Worm (Caenorhabditis elegans): ENCODE results near the gene R144.11.
"Not testable (repeated sequence)": the region's sequence is repeated elsewhere in the genome, so short reads cannot be mapped to it uniquely, and the experiment has no call there.

The R144.11 gene

DNA sequence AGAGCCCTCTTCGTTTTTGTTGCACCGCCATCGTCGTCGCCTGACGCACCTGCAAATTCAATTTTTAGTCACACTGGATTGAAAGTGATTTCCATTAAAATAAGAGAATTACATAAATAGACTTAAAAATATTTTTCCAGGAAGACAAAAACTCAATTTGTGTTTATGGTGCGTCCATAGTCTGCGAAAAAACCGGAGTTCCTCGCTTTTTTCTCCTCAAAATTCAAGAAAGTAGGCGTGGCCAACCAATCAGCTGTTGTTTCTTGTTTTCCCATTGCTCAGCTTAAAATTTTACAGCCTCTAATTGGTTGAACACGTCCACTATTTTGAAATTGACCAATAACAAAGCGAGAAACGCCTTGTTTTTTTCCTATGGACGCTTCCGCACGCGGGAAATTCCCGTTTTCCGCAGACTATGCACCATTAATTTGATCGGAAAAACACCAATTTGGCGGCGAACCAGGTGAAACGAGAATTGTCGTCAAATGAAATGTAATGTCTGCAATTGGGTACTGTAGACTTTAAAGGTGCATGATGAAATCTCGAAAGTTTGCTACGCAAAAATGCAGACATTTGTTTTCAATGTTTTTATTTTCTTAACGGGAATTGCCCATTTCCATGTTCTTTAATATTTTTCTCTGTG lies 24.1 kb downstream of the R144.11 start, which contains the start of gene C27F2.7:
Gene C27F2.7, minus strand, starts transcription at position 51 of the 643 bp plus-strand sequence.
- TF ChIP-seq ceh-13 (GFP tag; optimal IDR thresholded peaks at IDR 0.05) (no peak), F13C5.2 (tag; optimal IDR thresholded peaks at IDR 0.05) (no peak), aly-1 (tag; optimal IDR thresholded peaks at IDR 0.05) (no peak), B0310.2 (tag; optimal IDR thresholded peaks at IDR 0.05) (no peak), sea-1 (GFP tag; conservative IDR thresholded peaks at IDR 0.05) (no peak), scrt-1 (GFP tag; IDR thresholded peaks at IDR 0.05) (no peak), hnd-1 (tag; optimal IDR thresholded peaks at IDR 0.05) (no peak), tbx-37 (GFP tag; conservative IDR thresholded peaks at IDR 0.05) (no peak), pes-1 (GFP tag; IDR thresholded peaks at IDR 0.05) (no peak), ceh-36 (tag; optimal IDR thresholded peaks at IDR 0.05) (no peak), tbx-11 (GFP tag; IDR thresholded peaks at IDR 0.05) (no peak), ets-7 (tag; optimal IDR thresholded peaks at IDR 0.05) (no peak), flt-1 (GFP tag; IDR thresholded peaks at IDR 0.05) (no peak), tra-4 (tag; optimal IDR thresholded peaks at IDR 0.05) (no peak), ama-1 (optimal IDR thresholded peaks at IDR 0.05) (no peak), hmg-4 (GFP tag; optimal IDR thresholded peaks at IDR 0.05) (no peak)

DNA sequence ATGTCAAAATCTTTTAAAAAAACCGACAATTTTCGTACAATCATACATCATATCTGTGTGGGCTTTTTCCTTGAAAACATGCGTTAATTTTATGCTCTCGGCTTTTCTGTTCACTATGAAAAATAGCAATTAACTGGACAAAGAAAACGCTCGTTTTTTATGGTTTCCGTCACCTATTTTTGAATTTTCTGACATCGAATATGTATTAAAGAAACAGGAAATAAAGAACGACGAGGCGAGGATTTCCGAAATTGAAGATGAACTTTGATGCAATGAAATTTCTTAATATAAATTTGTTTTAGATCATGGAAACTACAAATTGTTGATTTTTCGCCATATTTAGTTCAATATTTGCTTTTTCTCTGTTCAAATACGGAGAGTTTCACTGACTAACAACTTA lies 24.7 kb downstream of the R144.11 start:
- TF ChIP-seq ceh-13 (GFP tag; optimal IDR thresholded peaks at IDR 0.05) = no peak
- no peak for TF ChIP-seq aly-1 (tag; optimal IDR thresholded peaks at IDR 0.05)
- no peak for TF ChIP-seq F13C5.2 (tag; optimal IDR thresholded peaks at IDR 0.05)
- no peak for TF ChIP-seq tbx-37 (GFP tag; conservative IDR thresholded peaks at IDR 0.05)
- no peak for TF ChIP-seq pes-1 (GFP tag; IDR thresholded peaks at IDR 0.05)
- TF ChIP-seq ceh-36 (tag; optimal IDR thresholded peaks at IDR 0.05) = no peak
- TF ChIP-seq tra-4 (tag; optimal IDR thresholded peaks at IDR 0.05) = no peak

DNA sequence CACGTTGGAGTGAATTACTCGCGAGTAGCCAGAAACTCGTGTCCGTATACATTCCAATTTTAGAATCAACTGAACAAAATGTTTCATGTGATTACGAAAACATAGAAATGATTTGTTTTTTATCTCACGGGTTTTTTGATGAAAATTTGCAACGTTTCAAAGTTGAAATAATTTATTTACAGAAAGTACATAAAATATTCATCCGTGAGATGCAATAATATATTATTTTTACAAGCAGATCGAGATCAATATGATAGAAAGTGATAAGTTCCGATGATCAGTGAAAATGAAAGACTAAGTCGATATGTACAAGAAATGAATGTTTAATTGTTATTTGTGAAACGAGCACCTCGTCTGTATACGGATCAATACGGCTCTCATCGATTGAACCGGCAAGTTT lies 28.3 kb downstream of the R144.11 start, which contains the start of gene C27F2.6:
Gene C27F2.6, minus strand, starts transcription at position 101 of the 400 bp plus-strand sequence.
- not testable (repeated sequence) for TF ChIP-seq tbx-37 (GFP tag; conservative IDR thresholded peaks at IDR 0.05); hmbx-1 (tag; optimal IDR thresholded peaks at IDR 0.05); hmg-4 (GFP tag; optimal IDR thresholded peaks at IDR 0.05)

DNA sequence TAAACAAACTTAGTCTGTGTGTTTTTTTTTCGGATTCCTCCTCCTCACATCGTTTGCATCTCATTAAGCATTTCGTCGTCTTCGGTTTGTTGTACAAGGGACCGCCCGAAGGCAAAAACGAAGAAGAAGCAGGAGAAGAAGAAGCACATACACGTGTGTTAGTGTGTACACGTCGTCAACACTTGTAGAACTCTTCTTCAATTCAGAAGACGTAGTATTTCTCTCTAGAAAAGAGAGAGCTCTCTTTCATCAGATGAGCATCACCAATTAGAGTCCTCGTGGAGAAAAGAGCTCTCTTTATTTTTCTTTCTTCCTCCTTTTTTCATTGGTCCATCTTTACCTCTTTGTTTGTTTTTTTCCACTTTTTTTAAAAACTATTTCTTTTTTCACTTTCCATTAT lies 40.5 kb downstream of the R144.11 start:
- no peak for TF ChIP-seq F13C5.2 (tag; optimal IDR thresholded peaks at IDR 0.05)

DNA sequence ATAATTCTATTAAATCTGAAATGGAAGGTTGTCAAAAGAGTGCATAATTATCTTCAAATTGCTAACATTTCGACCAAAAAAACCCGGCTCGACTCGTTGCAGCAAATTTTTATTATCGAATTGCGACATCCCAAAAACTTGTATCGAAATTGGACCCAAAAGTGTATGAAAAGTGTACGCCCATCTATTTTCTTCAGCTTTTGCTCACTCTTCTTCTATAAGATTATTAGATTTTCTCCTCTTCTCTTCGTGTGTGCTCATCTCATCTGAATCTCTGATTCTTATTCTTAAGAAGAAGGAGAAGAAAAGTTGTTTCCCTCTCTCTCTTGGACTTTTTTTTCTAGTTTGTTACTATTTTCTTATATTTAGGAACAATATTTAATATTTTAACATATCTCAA lies 41.4 kb downstream of the R144.11 start:
- TF ChIP-seq ama-1 (optimal IDR thresholded peaks at IDR 0.05) (no peak), ceh-36 (tag; optimal IDR thresholded peaks at IDR 0.05) (no peak), hnd-1 (tag; optimal IDR thresholded peaks at IDR 0.05) (no peak), tbx-37 (GFP tag; conservative IDR thresholded peaks at IDR 0.05) (no peak), hmg-4 (GFP tag; optimal IDR thresholded peaks at IDR 0.05) (no peak), scrt-1 (GFP tag; IDR thresholded peaks at IDR 0.05) (no peak), aly-1 (tag; optimal IDR thresholded peaks at IDR 0.05) (no peak), tra-4 (tag; optimal IDR thresholded peaks at IDR 0.05) (no peak), B0310.2 (tag; optimal IDR thresholded peaks at IDR 0.05) (no peak), flt-1 (GFP tag; IDR thresholded peaks at IDR 0.05) (no peak), tbx-11 (GFP tag; IDR thresholded peaks at IDR 0.05) (no peak), ets-7 (tag; optimal IDR thresholded peaks at IDR 0.05) (no peak), sea-1 (GFP tag; conservative IDR thresholded peaks at IDR 0.05) (no peak), F13C5.2 (tag; optimal IDR thresholded peaks at IDR 0.05) (no peak), pes-1 (GFP tag; IDR thresholded peaks at IDR 0.05) (no peak), hmbx-1 (tag; optimal IDR thresholded peaks at IDR 0.05) (no peak), ceh-13 (GFP tag; optimal IDR thresholded peaks at IDR 0.05) (no peak)

DNA sequence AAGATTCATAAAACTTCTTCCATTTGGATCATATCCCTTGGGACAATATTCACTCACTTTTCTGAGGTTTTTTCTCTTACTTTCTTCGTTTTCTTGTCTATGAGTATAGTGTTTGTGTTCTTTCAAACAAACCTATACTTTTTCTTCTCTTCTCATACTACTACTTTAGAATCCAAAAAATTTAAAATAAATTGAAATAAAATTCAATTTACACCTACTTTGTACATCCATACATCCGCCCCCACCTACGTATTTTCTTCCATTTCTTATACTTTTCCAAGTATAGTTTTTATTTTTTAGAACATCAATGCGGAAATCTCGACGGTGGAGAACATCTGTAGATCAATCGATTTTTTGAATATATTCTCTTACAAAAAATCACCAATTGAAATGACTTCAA lies 43.4 kb downstream of the R144.11 start, which contains the start of gene nca-2:
Gene nca-2, plus strand, starts transcription at position 301 of the 400 bp plus-strand sequence.
- TF ChIP-seq ets-7 (tag; optimal IDR thresholded peaks at IDR 0.05) (no peak), pes-1 (GFP tag; IDR thresholded peaks at IDR 0.05) (no peak), hmg-4 (GFP tag; optimal IDR thresholded peaks at IDR 0.05) (no peak), hmbx-1 (tag; optimal IDR thresholded peaks at IDR 0.05) (no peak), ama-1 (optimal IDR thresholded peaks at IDR 0.05) (no peak), scrt-1 (GFP tag; IDR thresholded peaks at IDR 0.05) (no peak), tra-4 (tag; optimal IDR thresholded peaks at IDR 0.05) (no peak), ceh-13 (GFP tag; optimal IDR thresholded peaks at IDR 0.05) (no peak)

DNA sequence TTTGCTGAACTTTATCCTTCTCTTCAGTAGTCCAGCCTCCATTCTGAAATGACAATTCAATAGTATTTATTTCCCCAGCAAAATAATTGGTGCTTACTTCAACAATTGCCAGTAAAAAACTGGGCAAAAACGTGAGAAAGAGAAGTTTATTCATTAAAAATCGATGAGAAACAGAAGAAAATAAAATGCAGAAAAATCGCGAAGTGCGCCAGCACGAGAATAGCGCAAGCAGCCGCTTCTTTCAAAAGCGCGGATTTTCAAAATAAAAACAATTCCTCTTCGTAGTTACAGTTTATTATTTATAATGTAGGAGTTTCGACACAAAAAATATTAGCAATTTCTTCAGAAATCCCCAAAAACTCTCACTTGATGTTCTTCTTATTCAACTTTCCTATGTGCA lies 45.7 kb downstream of the R144.11 start, which contains the start of gene C27F2.9:
Gene C27F2.9, minus strand, starts transcription at position 159 of the 400 bp plus-strand sequence.
- TF ChIP-seq ets-7 (tag; optimal IDR thresholded peaks at IDR 0.05) = peak; percentile 1
- no peak for TF ChIP-seq scrt-1 (GFP tag; IDR thresholded peaks at IDR 0.05)
- no peak for TF ChIP-seq tbx-37 (GFP tag; conservative IDR thresholded peaks at IDR 0.05)
- TF ChIP-seq pes-1 (GFP tag; IDR thresholded peaks at IDR 0.05) = peak; percentile 67
- TF ChIP-seq hmg-4 (GFP tag; optimal IDR thresholded peaks at IDR 0.05) = no peak
- TF ChIP-seq tra-4 (tag; optimal IDR thresholded peaks at IDR 0.05) = no peak
- no peak for TF ChIP-seq hmbx-1 (tag; optimal IDR thresholded peaks at IDR 0.05)
- no peak for TF ChIP-seq aly-1 (tag; optimal IDR thresholded peaks at IDR 0.05)
- no peak for TF ChIP-seq hnd-1 (tag; optimal IDR thresholded peaks at IDR 0.05)
- TF ChIP-seq B0310.2 (tag; optimal IDR thresholded peaks at IDR 0.05) = no peak
- TF ChIP-seq tbx-11 (GFP tag; IDR thresholded peaks at IDR 0.05) = 0 out of 2 replicates have a peak, but pooled peaks have one; percentile 5
- TF ChIP-seq F13C5.2 (tag; optimal IDR thresholded peaks at IDR 0.05) = peak; percentile 91
- 0 out of 2 replicates have a peak, but pooled peaks have one; percentile 14 for TF ChIP-seq sea-1 (GFP tag; conservative IDR thresholded peaks at IDR 0.05)
- no peak for TF ChIP-seq ceh-13 (GFP tag; optimal IDR thresholded peaks at IDR 0.05)
- TF ChIP-seq ceh-36 (tag; optimal IDR thresholded peaks at IDR 0.05) = no peak

DNA sequence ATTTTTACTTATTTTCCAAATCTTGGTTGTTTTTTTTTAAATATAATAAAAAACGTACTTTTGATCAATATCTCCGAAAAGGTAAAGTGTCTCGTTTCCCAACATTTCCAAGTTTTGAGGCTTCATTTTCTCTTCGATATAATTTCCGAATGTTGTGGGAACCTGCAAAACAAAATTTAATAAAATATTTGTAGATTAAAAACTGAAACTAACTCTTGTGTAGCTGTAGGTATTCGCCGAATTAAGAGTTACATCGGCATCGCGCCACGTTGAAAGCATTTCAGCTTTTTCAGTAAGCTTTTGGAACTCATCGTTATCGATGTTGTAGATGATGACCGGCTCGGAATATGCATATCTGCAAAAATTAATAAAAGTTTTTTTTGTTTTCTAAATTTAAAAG lies 46.2 kb downstream of the R144.11 start, which contains the start of gene vps-22:
Gene vps-22, minus strand, starts transcription at position 101 of the 400 bp plus-strand sequence.
- TF ChIP-seq F13C5.2 (tag; optimal IDR thresholded peaks at IDR 0.05) (no peak), tbx-11 (GFP tag; IDR thresholded peaks at IDR 0.05) (no peak), ets-7 (tag; optimal IDR thresholded peaks at IDR 0.05) (no peak), ceh-13 (GFP tag; optimal IDR thresholded peaks at IDR 0.05) (no peak), aly-1 (tag; optimal IDR thresholded peaks at IDR 0.05) (no peak), B0310.2 (tag; optimal IDR thresholded peaks at IDR 0.05) (no peak), pes-1 (GFP tag; IDR thresholded peaks at IDR 0.05) (no peak), sea-1 (GFP tag; conservative IDR thresholded peaks at IDR 0.05) (no peak), ama-1 (optimal IDR thresholded peaks at IDR 0.05) (no peak), tbx-37 (GFP tag; conservative IDR thresholded peaks at IDR 0.05) (no peak), ceh-36 (tag; optimal IDR thresholded peaks at IDR 0.05) (no peak), flt-1 (GFP tag; IDR thresholded peaks at IDR 0.05) (no peak), tra-4 (tag; optimal IDR thresholded peaks at IDR 0.05) (no peak), hmbx-1 (tag; optimal IDR thresholded peaks at IDR 0.05) (no peak), hmg-4 (GFP tag; optimal IDR thresholded peaks at IDR 0.05) (no peak), hnd-1 (tag; optimal IDR thresholded peaks at IDR 0.05) (no peak), scrt-1 (GFP tag; IDR thresholded peaks at IDR 0.05) (no peak)

All from whole organism, early embryonic.